Worm (Caenorhabditis elegans) whole organism, L4 larva: ENCODE measurements around the gene exos-4.1.

Experiments
- mep-1 ChIP-seq: fragments of 150-350 bp; sonication (generic microtip); optimal IDR thresholded peaks from 3 replicates; lab custom pipeline; 2014; ENCODE audit warnings: missing biosample characterization, missing genetic modification characterization
- nhr-11 ChIP-seq: fragments of 150-350 bp; optimal IDR thresholded peaks from 2 replicates; lab custom pipeline; 2014; ENCODE audit warnings: missing biosample characterization, missing genetic modification characterization

DNA sequence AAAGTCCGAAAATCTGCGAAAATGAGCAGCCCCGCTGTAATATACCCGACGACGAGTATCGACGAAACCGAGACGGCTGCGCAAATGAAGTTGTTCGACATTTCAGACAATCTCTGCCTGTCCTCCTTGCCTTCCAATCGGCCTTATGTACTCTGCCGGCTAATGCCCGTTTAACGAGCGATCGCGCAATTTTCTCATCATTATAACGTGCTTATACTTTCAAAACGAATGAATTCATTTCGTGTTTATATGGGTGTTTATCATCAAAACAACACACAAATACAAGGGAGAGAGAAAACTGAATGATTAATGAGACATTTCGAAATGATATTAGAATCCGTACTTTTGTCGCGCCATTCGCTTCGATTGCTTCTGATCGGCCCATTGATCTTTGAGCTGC is 7.8 kb upstream of the exos-4.1 start, which contains the start of gene col-132:
- TF ChIP-seq nhr-11 (tag; lab: Kevin White, UChicago) (no peak), mep-1 (tag; lab: Kevin White, UChicago) (no peak)
